Fruit fly (Drosophila melanogaster) whole organism, embryonic: ENCODE data around the gene CG12069.

ENCODE experiments used
- Antp ChIP-seq: fragments of 200-800 bp; sonication (Bioruptor generic); optimal IDR thresholded peaks from 3 replicates; lab custom pipeline; 2016; ENCODE audit warnings: missing biosample characterization, missing genetic modification characterization
- CG10321 ChIP-seq: fragments of 200-800 bp; sonication (Bioruptor generic); IDR thresholded peaks from 2 replicates; pipeline ENCODE4 v1.3.6; 2022; ENCODE audit warnings: missing biosample characterization, missing genetic modification characterization
- CG11695 ChIP-seq: fragments of 200-800 bp; sonication (Bioruptor generic); IDR thresholded peaks from 3 replicates; pipeline ENCODE4 v1.3.6; 2022; ENCODE audit warnings: missing biosample characterization, missing genetic modification characterization
- CG12769 ChIP-seq: fragments of 200-800 bp; sonication (Bioruptor generic); optimal IDR thresholded peaks from 2 replicates; lab custom pipeline; 2019; ENCODE audit warnings: missing biosample characterization, mild to moderate bottlenecking, missing genetic modification characterization, moderate library complexity
- CG13296 ChIP-seq: fragments of 200-800 bp; sonication (Bioruptor generic); optimal IDR thresholded peaks from 3 replicates; lab custom pipeline; 2018; ENCODE audit warnings: missing biosample characterization, mild to moderate bottlenecking, missing genetic modification characterization
- CG13775 ChIP-seq: fragments of 200-800 bp; sonication (Bioruptor generic); optimal IDR thresholded peaks from 3 replicates; lab custom pipeline; 2017; ENCODE audit warnings: missing biosample characterization, mild to moderate bottlenecking, missing genetic modification characterization
- CG15011 ChIP-seq: fragments of 200-800 bp; sonication (Bioruptor generic); optimal IDR thresholded peaks from 3 replicates; lab custom pipeline; 2018; ENCODE audit warnings: missing biosample characterization, mild to moderate bottlenecking, missing genetic modification characterization
- CG17328 ChIP-seq: fragments of 200-800 bp; sonication (Bioruptor generic); IDR thresholded peaks from 2 replicates; pipeline ENCODE4 v1.3.6; 2022; ENCODE audit warnings: missing biosample characterization, missing genetic modification characterization
- CG31365 ChIP-seq: fragments of 200-800 bp; sonication (Bioruptor generic); optimal IDR thresholded peaks from 2 replicates; lab custom pipeline; 2018; ENCODE audit warnings: missing biosample characterization, mild to moderate bottlenecking, missing genetic modification characterization
- CG33213 ChIP-seq: fragments of 200-800 bp; sonication (Bioruptor generic); optimal IDR thresholded peaks from 3 replicates; lab custom pipeline; 2016; ENCODE audit warnings: missing biosample characterization, missing genetic modification characterization
- CG34376 ChIP-seq: fragments of 200-800 bp; sonication (Bioruptor generic); optimal IDR thresholded peaks from 2 replicates; lab custom pipeline; 2018; ENCODE audit warnings: missing biosample characterization, mild to moderate bottlenecking, missing genetic modification characterization
- CG4424 ChIP-seq: fragments of 200-800 bp; sonication (Bioruptor generic); optimal IDR thresholded peaks from 3 replicates; lab custom pipeline; 2016; ENCODE audit warnings: missing biosample characterization, missing genetic modification characterization
- CG5180 ChIP-seq: fragments of 200-800 bp; sonication (Bioruptor generic); optimal IDR thresholded peaks from 3 replicates; lab custom pipeline; 2017; ENCODE audit warnings: missing biosample characterization, missing genetic modification characterization, mild to moderate bottlenecking, moderate library complexity, missing genetic modification reagents
- CG6683 ChIP-seq: fragments of 200-800 bp; sonication (Bioruptor generic); optimal IDR thresholded peaks from 2 replicates; lab custom pipeline; 2017; ENCODE audit warnings: missing biosample characterization, mild to moderate bottlenecking, missing genetic modification characterization, missing genetic modification reagents
- CG6854 ChIP-seq: fragments of 200-800 bp; sonication (Bioruptor generic); optimal IDR thresholded peaks from 3 replicates; lab custom pipeline; 2017; ENCODE audit warnings: missing biosample characterization, mild to moderate bottlenecking, missing genetic modification characterization
- CG8089 ChIP-seq: fragments of 200-800 bp; sonication (Bioruptor generic); optimal IDR thresholded peaks from 3 replicates; lab custom pipeline; 2016; ENCODE audit warnings: missing biosample characterization, missing genetic modification characterization
- CG9727 ChIP-seq: fragments of 200-800 bp; sonication (Bioruptor generic); optimal IDR thresholded peaks from 3 replicates; lab custom pipeline; 2017; ENCODE audit warnings: missing biosample characterization, mild to moderate bottlenecking, missing genetic modification characterization
- HLH54F ChIP-seq: fragments of 200-800 bp; sonication (Bioruptor generic); optimal IDR thresholded peaks from 3 replicates; lab custom pipeline; 2016; ENCODE audit warnings: missing biosample characterization, missing genetic modification characterization
- HmgD ChIP-seq: fragments of 200-800 bp; sonication (Bioruptor generic); optimal IDR thresholded peaks from 3 replicates; lab custom pipeline; 2016; ENCODE audit warnings: missing biosample characterization, missing genetic modification characterization
- Nf-YB ChIP-seq: fragments of 200-800 bp; sonication (Bioruptor generic); optimal IDR thresholded peaks from 3 replicates; lab custom pipeline; 2019; ENCODE audit warnings: missing biosample characterization, mild to moderate bottlenecking, missing genetic modification characterization, moderate library complexity
- Oaz ChIP-seq: fragments of 200-800 bp; sonication (Bioruptor generic); IDR thresholded peaks from 2 replicates; pipeline ENCODE4 v1.3.6; 2022; ENCODE audit warnings: missing biosample characterization, missing genetic modification characterization
- Oli ChIP-seq: fragments of 200-800 bp; sonication (Bioruptor generic); optimal IDR thresholded peaks from 2 replicates; lab custom pipeline; 2018; ENCODE audit warnings: missing biosample characterization, mild to moderate bottlenecking, missing genetic modification characterization, moderate library complexity
- Spps ChIP-seq: fragments of 200-800 bp; sonication (Bioruptor generic); optimal IDR thresholded peaks from 2 replicates; lab custom pipeline; 2018; ENCODE audit warnings: missing biosample characterization, mild to moderate bottlenecking, missing genetic modification characterization
- Ssrp ChIP-seq: fragments of 200-800 bp; sonication (Bioruptor generic); optimal IDR thresholded peaks from 2 replicates; lab custom pipeline; 2018; ENCODE audit warnings: missing biosample characterization, mild to moderate bottlenecking, missing genetic modification characterization, moderate library complexity
- Tbp ChIP-seq: fragments of >200 bp; optimal IDR thresholded peaks from 2 replicates; lab custom pipeline; 2018; ENCODE audit warnings: missing biosample characterization, missing genetic modification characterization
- Xbp1 ChIP-seq: fragments of 200-800 bp; sonication (Bioruptor generic); optimal IDR thresholded peaks from 3 replicates; lab custom pipeline; 2016; ENCODE audit warnings: missing biosample characterization, mild to moderate bottlenecking, missing genetic modification characterization
- amos ChIP-seq: fragments of 200-800 bp; sonication (Bioruptor generic); IDR thresholded peaks from 2 replicates; pipeline ENCODE4 v1.3.6; 2022; ENCODE audit warnings: missing biosample characterization, missing genetic modification characterization; ENCODE audit not compliant: partially characterized antibody
- aop ChIP-seq: fragments of 200-800 bp; sonication (Bioruptor generic); IDR thresholded peaks from 2 replicates; pipeline ENCODE4 v1.3.6; 2022; ENCODE audit warnings: missing biosample characterization, missing genetic modification characterization
- br ChIP-seq: fragments of >200 bp; optimal IDR thresholded peaks from 2 replicates; lab custom pipeline; 2017
- chif ChIP-seq, 2 experiments: fragments of 200-800 bp; sonication (Bioruptor generic); optimal IDR thresholded peaks; 3 replicates each; lab custom pipeline; 2016; ENCODE audit warnings: missing biosample characterization in 2 of 2, missing genetic modification characterization in 2 of 2
- crol ChIP-seq: fragments of 200-800 bp; sonication (Bioruptor generic); IDR thresholded peaks from 2 replicates; pipeline ENCODE4 v1.3.6; 2022; ENCODE audit warnings: missing biosample characterization, missing genetic modification characterization
- disco-r ChIP-seq: fragments of 200-800 bp; sonication (Bioruptor generic); optimal IDR thresholded peaks from 2 replicates; lab custom pipeline; 2016; ENCODE audit warnings: missing biosample characterization, missing genetic modification characterization
- dysf ChIP-seq: fragments of 200-800 bp; sonication (Bioruptor generic); IDR thresholded peaks from 3 replicates; pipeline ENCODE4 v1.3.6; 2022; ENCODE audit warnings: missing biosample characterization, missing genetic modification characterization
- en ChIP-seq: fragments of 200-800 bp; sonication (Bioruptor generic); optimal IDR thresholded peaks from 2 replicates; lab custom pipeline; 2016; ENCODE audit warnings: missing biosample characterization, missing genetic modification characterization
- ftz-f1 ChIP-seq: fragments of 200-800 bp; sonication (Bioruptor generic); optimal IDR thresholded peaks from 2 replicates; lab custom pipeline; 2016; ENCODE audit warnings: missing biosample characterization, missing genetic modification characterization
- gcm ChIP-seq: fragments of 200-800 bp; sonication (Bioruptor generic); optimal IDR thresholded peaks from 2 replicates; lab custom pipeline; 2019; ENCODE audit warnings: missing biosample characterization, mild to moderate bottlenecking, missing genetic modification characterization, moderate library complexity
- gt ChIP-seq: fragments of 200-800 bp; sonication (Bioruptor generic); IDR thresholded peaks from 2 replicates; pipeline ENCODE4 v1.3.6; 2022; ENCODE audit warnings: missing biosample characterization, missing genetic modification characterization
- h ChIP-seq: fragments of >200 bp; optimal IDR thresholded peaks from 2 replicates; lab custom pipeline; 2017
- her ChIP-seq: fragments of 200-800 bp; sonication (Bioruptor generic); optimal IDR thresholded peaks from 2 replicates; lab custom pipeline; 2016; ENCODE audit warnings: missing biosample characterization, missing genetic modification characterization
- hth ChIP-seq: fragments of >200 bp; optimal IDR thresholded peaks from 2 replicates; lab custom pipeline; 2017; ENCODE audit warnings: inconsistent platforms
- lov ChIP-seq, 2 experiments: fragments of 200-800 bp in 1 of 2; fragments of >200 bp in 1 of 2; sonication (Bioruptor generic) in 1 of 2; IDR thresholded peaks in 1 of 2; optimal IDR thresholded peaks in 1 of 2; 2 replicates in 1 of 2; 3 replicates in 1 of 2; pipeline versions ENCODE4 v1.3.6 to Lab custom; 2017 to 2022; ENCODE audit warnings: missing biosample characterization in 1 of 2, missing genetic modification characterization in 1 of 2
- nau ChIP-seq: fragments of 200-800 bp; sonication (Bioruptor generic); optimal IDR thresholded peaks from 3 replicates; lab custom pipeline; 2017; ENCODE audit warnings: missing biosample characterization, mild to moderate bottlenecking, missing genetic modification characterization, missing genetic modification reagents
- p53 ChIP-seq: fragments of 200-800 bp; sonication (Bioruptor generic); optimal IDR thresholded peaks from 2 replicates; lab custom pipeline; 2016; ENCODE audit warnings: missing biosample characterization, missing genetic modification characterization
- run ChIP-seq: fragments of 200-800 bp; sonication (Bioruptor generic); optimal IDR thresholded peaks from 3 replicates; lab custom pipeline; 2018; ENCODE audit warnings: missing biosample characterization, mild to moderate bottlenecking, missing genetic modification characterization
- shn ChIP-seq: fragments of 200-800 bp; sonication (Bioruptor generic); optimal IDR thresholded peaks from 3 replicates; lab custom pipeline; 2016; ENCODE audit warnings: missing biosample characterization, missing genetic modification characterization
- sna ChIP-seq: fragments of 200-800 bp; sonication (Bioruptor generic); IDR thresholded peaks from 2 replicates; pipeline ENCODE4 v1.3.6; 2022; ENCODE audit warnings: missing biosample characterization, missing genetic modification characterization; ENCODE audit not compliant: partially characterized antibody
- tio ChIP-seq: fragments of 200-800 bp; sonication (Bioruptor generic); optimal IDR thresholded peaks from 2 replicates; lab custom pipeline; 2017; ENCODE audit warnings: missing biosample characterization, missing genetic modification characterization, inconsistent platforms
- tll ChIP-seq, 2 experiments: fragments of 200-800 bp in 1 of 2; fragments of >200 bp in 1 of 2; sonication (Bioruptor generic) in 1 of 2; optimal IDR thresholded peaks; 2 replicates each; lab custom pipeline; 2017 to 2019; ENCODE audit warnings: missing biosample characterization in 2 of 2, missing genetic modification characterization in 2 of 2, mild to moderate bottlenecking in 1 of 2, moderate library complexity in 1 of 2
- tx ChIP-seq: fragments of 200-800 bp; sonication (Bioruptor generic); optimal IDR thresholded peaks from 2 replicates; lab custom pipeline; 2016; ENCODE audit warnings: missing biosample characterization, missing genetic modification characterization
- unc-4 ChIP-seq: fragments of 200-800 bp; sonication (Bioruptor generic); IDR thresholded peaks from 2 replicates; pipeline ENCODE4 v1.3.6; 2022; ENCODE audit warnings: missing biosample characterization, missing genetic modification characterization; ENCODE audit not compliant: partially characterized antibody
- zen ChIP-seq: fragments of 200-800 bp; sonication (Bioruptor generic); optimal IDR thresholded peaks from 3 replicates; lab custom pipeline; 2018; ENCODE audit warnings: missing biosample characterization, mild to moderate bottlenecking, missing genetic modification characterization, moderate library complexity
- zen2 ChIP-seq: fragments of 200-800 bp; sonication (Bioruptor generic); IDR thresholded peaks from 3 replicates; pipeline ENCODE4 v1.3.6; 2022; ENCODE audit warnings: missing biosample characterization, missing genetic modification characterization; ENCODE audit not compliant: partially characterized antibody

CG12069 gene

DNA sequence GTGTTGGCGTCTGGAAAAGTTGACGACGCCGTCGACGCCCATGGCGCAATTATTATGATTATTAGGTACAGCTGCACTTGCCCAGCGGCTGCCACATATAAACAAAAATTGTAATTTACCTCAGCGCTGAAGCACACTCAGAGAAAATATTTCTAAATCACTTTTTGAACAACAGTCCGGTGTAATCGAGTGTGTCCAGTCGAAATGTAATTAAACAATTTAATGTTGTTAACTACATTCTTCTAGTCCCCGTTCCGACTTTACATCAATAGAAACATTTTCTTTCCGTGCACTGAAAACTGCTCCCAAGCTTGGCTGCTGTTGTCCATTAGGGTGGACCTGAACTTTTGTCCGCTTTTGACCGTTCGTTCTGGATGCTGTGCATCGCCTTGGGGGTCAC lies 33.7 kb upstream of the CG12069 start (continued):
- TF ChIP-seq unc-4 (GFP tag; lab: Robert Waterston, UW) (no peak), CG8089 (GFP tag; lab: Kevin White, UChicago) (no peak), Tbp (GFP tag; lab: Kevin White, UChicago) (no peak), CG12769 (tag; lab: Kevin White, UChicago) (peak; percentile 18), gt (GFP tag; lab: Robert Waterston, UW) (no peak), CG33213 (GFP tag; lab: Kevin White, UChicago) (no peak), Oaz (GFP tag; lab: Robert Waterston, UW) (no peak), CG15011 (no peak), CG10321 (GFP tag; lab: Robert Waterston, UW) (no peak), CG31365 (tag; lab: Kevin White, UChicago) (no peak), her (GFP tag; lab: Kevin White, UChicago) (no peak), zen (tag; lab: Kevin White, UChicago) (no peak), run (tag; lab: Kevin White, UChicago) (no peak), CG13775 (no peak), CG9727 (GFP tag; lab: Kevin White, UChicago) (no peak), dysf (GFP tag; lab: Robert Waterston, UW) (peak; percentile 27; the same call in 2 of the 3 replicates), shn (GFP tag; lab: Kevin White, UChicago) (no peak), tio (no peak), Ssrp (tag; lab: Kevin White, UChicago) (no peak), CG13296 (GFP tag; lab: Kevin White, UChicago) (no peak), lov (optimal IDR thresholded peaks at IDR 0.05; lab: Kevin White, UChicago) (no peak), lov (GFP tag; IDR thresholded peaks at IDR 0.05; lab: Robert Waterston, UW) (no peak), CG11695 (GFP tag; lab: Robert Waterston, UW) (no peak), tx (GFP tag; lab: Kevin White, UChicago) (no peak), CG17328 (GFP tag; lab: Robert Waterston, UW) (no peak), crol (no peak), Antp (GFP tag; lab: Kevin White, UChicago) (peak; percentile 38), CG6854 (no peak), CG4424 (GFP tag; lab: Kevin White, UChicago) (no peak), Nf-YB (no peak), chif (GFP tag; optimal IDR thresholded peaks at IDR 0.05; lab: Kevin White, UChicago) (peak in 1 of 2 experiments; percentile 38), Oli (tag; lab: Kevin White, UChicago) (no peak), disco-r (no peak), Xbp1 (GFP tag; lab: Kevin White, UChicago) (no peak), h (lab: Kevin White, UChicago) (no peak), tll (GFP tag; optimal IDR thresholded peaks at IDR 0.05; lab: Kevin White, UChicago) (no peak), HLH54F (GFP tag; lab: Kevin White, UChicago) (no peak), en (GFP tag; lab: Kevin White, UChicago) (no peak), CG5180 (GFP tag; lab: Kevin White, UChicago) (no peak), hth (lab: Kevin White, UChicago) (no peak), CG34376 (GFP tag; lab: Kevin White, UChicago) (no peak), sna (GFP tag; lab: Robert Waterston, UW) (no peak), nau (GFP tag; lab: Kevin White, UChicago) (no peak), Spps (tag; lab: Kevin White, UChicago) (no peak), gcm (GFP tag; lab: Kevin White, UChicago) (no peak), HmgD (GFP tag; lab: Kevin White, UChicago) (no peak), CG6683 (no peak), br (lab: Kevin White, UChicago) (no peak), ftz-f1 (no peak), zen2 (GFP tag; lab: Robert Waterston, UW) (no peak), amos (GFP tag; lab: Robert Waterston, UW) (no peak), aop (GFP tag; lab: Robert Waterston, UW) (no peak), p53 (GFP tag; lab: Kevin White, UChicago) (no peak)
